Worm (Caenorhabditis elegans): ENCODE data around the gene ins-12.

The ins-12 gene

ce11 chrII:5557134-5557533 lies 2.7 kb downstream of the ins-12 start (continued):
- TF ChIP-seq nhr-11 (tag; optimal IDR thresholded peaks at IDR 0.05) (no peak), Y116A8C.19 (tag; optimal IDR thresholded peaks at IDR 0.05; ENCODE audit: borderline replicate concordance) (no peak), sox-4 (tag; optimal IDR thresholded peaks at IDR 0.05) (no peak), egl-27 (tag; optimal IDR thresholded peaks at IDR 0.05) (no peak), tbx-2 (tag; optimal IDR thresholded peaks at IDR 0.05) (no peak), efl-1 (optimal IDR thresholded peaks at IDR 0.05) (no peak), efl-1 (GFP tag; optimal IDR thresholded peaks at IDR 0.05 in 1 of 2) (no peak), mep-1 (tag; optimal IDR thresholded peaks at IDR 0.05) (no peak), nhr-71 (tag; optimal IDR thresholded peaks at IDR 0.05) (peak; percentile 59), nhr-19 (GFP tag; conservative IDR thresholded peaks at IDR 0.05) (no peak), xbp-1 (tag; optimal IDR thresholded peaks at IDR 0.05) (no peak)

DNA sequence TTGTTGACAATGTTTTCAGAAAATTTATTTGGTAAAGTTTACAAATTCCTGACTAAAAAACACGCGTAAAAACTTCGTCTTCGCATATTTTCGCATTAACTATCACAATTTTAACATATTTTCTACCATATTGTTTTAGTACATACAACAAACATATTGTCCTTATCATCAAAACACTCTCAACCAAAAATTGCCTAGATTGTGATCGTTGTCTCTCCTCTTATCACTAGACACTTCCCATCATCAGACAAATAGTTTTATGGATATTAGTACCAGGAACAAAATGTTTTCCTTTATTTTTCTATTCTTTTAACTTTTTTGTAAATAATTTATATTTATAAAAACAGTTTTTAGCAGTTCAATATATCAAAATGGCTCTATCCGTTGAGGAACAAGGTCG lies 7.0 kb downstream of the ins-12 start, which contains the start of gene C17C3.3:
TSS of gene C17C3.3 (plus strand) at position 346 of the 400 bp plus-strand sequence.
- TF ChIP-seq elt-2 (tag; optimal IDR thresholded peaks at IDR 0.05) (peak; percentile 92), aha-1 (tag; optimal IDR thresholded peaks at IDR 0.05) (no peak)

DNA sequence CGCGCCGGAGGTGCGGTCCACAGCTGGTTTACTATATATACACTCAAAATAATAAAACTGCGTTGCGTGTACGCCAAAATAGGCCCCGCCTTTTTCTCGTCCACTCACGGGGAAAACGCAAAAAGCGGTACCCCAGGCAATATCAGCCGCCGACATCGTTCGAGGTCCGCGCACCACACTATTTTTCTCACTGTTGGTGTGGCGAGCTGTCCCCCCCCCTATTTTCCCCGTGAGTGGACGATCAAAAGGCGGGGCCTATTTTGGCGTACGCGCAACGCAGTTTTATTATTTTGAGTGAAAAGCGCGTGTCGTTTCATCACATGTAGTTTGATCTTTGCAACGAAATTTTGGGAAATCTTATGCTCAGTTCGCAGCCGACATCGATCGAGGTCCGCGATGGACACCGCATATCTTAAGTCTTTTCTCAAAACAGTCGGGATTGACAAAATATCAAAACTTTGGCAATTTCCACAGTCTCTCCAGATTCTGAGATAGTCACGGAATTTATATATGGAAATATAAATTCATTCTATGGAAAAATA lies 10.7 kb downstream of the ins-12 start:
- TF ChIP-seq snpc-4 (tag; optimal IDR thresholded peaks at IDR 0.05) (no peak), ceh-82 (tag; optimal IDR thresholded peaks at IDR 0.05) (no peak), nhr-20 (tag; optimal IDR thresholded peaks at IDR 0.05) (no peak), swsn-7 (tag; optimal IDR thresholded peaks at IDR 0.05) (no peak), fkh-4 (tag; optimal IDR thresholded peaks at IDR 0.05; ENCODE audit: borderline replicate concordance) (no peak), lin-39 (tag; optimal IDR thresholded peaks at IDR 0.05) (no peak), pag-3 (tag; optimal IDR thresholded peaks at IDR 0.05; ENCODE audit: borderline replicate concordance, insufficient read depth) (no peak), lsy-2 (tag; optimal IDR thresholded peaks at IDR 0.05) (no peak), isw-1 (GFP tag; IDR thresholded peaks at IDR 0.05) (no peak), nhr-19 (GFP tag; conservative IDR thresholded peaks at IDR 0.05) (no peak), hlh-17 (GFP tag; optimal IDR thresholded peaks at IDR 0.05; ENCODE audit: borderline replicate concordance) (no peak), nhr-90 (tag; optimal IDR thresholded peaks at IDR 0.05; ENCODE audit: poor library complexity) (no peak), sox-4 (tag; optimal IDR thresholded peaks at IDR 0.05) (no peak), mef-2 (tag; optimal IDR thresholded peaks at IDR 0.05) (no peak)

ce11 chrII:5570272-5570671 lies 15.9 kb downstream of the ins-12 start, which contains the start of the genes C17C3.1 and C17C3.15:
Gene C17C3.1, plus strand, starts transcription at chrII:5570572.
Gene C17C3.15, plus strand, starts transcription at chrII:5570654.
- no peak for TF ChIP-seq nhr-19 (GFP tag; conservative IDR thresholded peaks at IDR 0.05)
- TF ChIP-seq nhr-12 (tag; optimal IDR thresholded peaks at IDR 0.05), result no peak
- peak; percentile 78 for TF ChIP-seq nhr-85 (tag)
- no peak for TF ChIP-seq skn-1 (tag; optimal IDR thresholded peaks at IDR 0.05)
- no peak for TF ChIP-seq mep-1 (tag; optimal IDR thresholded peaks at IDR 0.05)
- no peak for TF ChIP-seq nhr-28 (tag; optimal IDR thresholded peaks at IDR 0.05)
- no peak for TF ChIP-seq C34B4.2 (tag; optimal IDR thresholded peaks at IDR 0.05)
- TF ChIP-seq sptf-1 (tag; optimal IDR thresholded peaks at IDR 0.05), result no peak
- TF ChIP-seq unc-30 (tag; optimal IDR thresholded peaks at IDR 0.05), result no peak
- TF ChIP-seq ceh-63 (GFP tag; optimal IDR thresholded peaks at IDR 0.05), result no peak
- no peak for TF ChIP-seq aha-1 (tag; optimal IDR thresholded peaks at IDR 0.05)
- peak; percentile 9 for TF ChIP-seq nhr-71 (tag; optimal IDR thresholded peaks at IDR 0.05)
- no peak for TF ChIP-seq ceh-88 (GFP tag; IDR thresholded peaks at IDR 0.05)
- no peak for TF ChIP-seq tbx-2 (tag; optimal IDR thresholded peaks at IDR 0.05)
- TF ChIP-seq lin-14 (GFP tag; optimal IDR thresholded peaks at IDR 0.05), result peak; percentile 11
- no peak for TF ChIP-seq hlh-17 (GFP tag; optimal IDR thresholded peaks at IDR 0.05; ENCODE audit: borderline replicate concordance)
- no peak for TF ChIP-seq blmp-1 (tag; optimal IDR thresholded peaks at IDR 0.05)
- no peak for TF ChIP-seq fkh-10 (GFP tag; optimal IDR thresholded peaks at IDR 0.05)
- no peak for TF ChIP-seq lin-39 (tag; optimal IDR thresholded peaks at IDR 0.05)
- TF ChIP-seq lsy-2 (tag; optimal IDR thresholded peaks at IDR 0.05), result no peak
- no peak for TF ChIP-seq jun-1 (tag; optimal IDR thresholded peaks at IDR 0.05)
- TF ChIP-seq ceh-90 (tag; optimal IDR thresholded peaks at IDR 0.05), result no peak
- no peak for TF ChIP-seq pag-3 (tag; optimal IDR thresholded peaks at IDR 0.05; ENCODE audit: borderline replicate concordance, insufficient read depth)
- TF ChIP-seq elt-2 (tag; optimal IDR thresholded peaks at IDR 0.05), result no peak

Measured in whole organism, L1 larva.